Worm (Caenorhabditis elegans) whole organism, L4 larva: ENCODE measurements around the gene rps-4.

Experiments
- D1046.2 ChIP-seq: fragments of 200-800 bp; sonication (Bioruptor generic); IDR thresholded peaks from 2 replicates; pipeline ENCODE4 v1.3.6; 2022; ENCODE audit warnings: missing genetic modification characterization, missing compliant biosample characterization
- R02D3.7 ChIP-seq: fragments of 150-350 bp; sonication (generic microtip); optimal IDR thresholded peaks from 3 replicates; lab custom pipeline; 2014; ENCODE audit warnings: missing biosample characterization, missing genetic modification characterization
- Y5F2A.4 ChIP-seq: fragments of 200-800 bp; sonication (Bioruptor generic); optimal IDR thresholded peaks from 2 replicates; lab custom pipeline; 2018; ENCODE audit warnings: mild to moderate bottlenecking, missing genetic modification characterization, missing compliant biosample characterization
- aly-2 ChIP-seq: sonication (generic microtip); optimal IDR thresholded peaks from 2 replicates; lab custom pipeline; 2018; ENCODE audit warnings: missing biosample characterization, missing genetic modification characterization
- ceh-32 ChIP-seq: sonication (generic microtip); optimal IDR thresholded peaks from 2 replicates; lab custom pipeline; 2016; ENCODE audit warnings: mild to moderate bottlenecking, missing genetic modification characterization, missing compliant biosample characterization; ENCODE audit not compliant: poor library complexity
- dmd-8 ChIP-seq: fragments of 200-800 bp; sonication (Bioruptor generic); IDR thresholded peaks from 2 replicates; pipeline ENCODE4 v1.3.6; 2022; ENCODE audit warnings: missing genetic modification characterization, missing compliant biosample characterization
- dpl-1 ChIP-seq: fragments of 150-350 bp; optimal IDR thresholded peaks from 2 replicates; lab custom pipeline; 2014; ENCODE audit warnings: missing biosample characterization, missing genetic modification reagents, missing genetic modification characterization
- fkh-10 ChIP-seq: fragments of 150-350 bp; optimal IDR thresholded peaks from 2 replicates; lab custom pipeline; 2014; ENCODE audit warnings: missing biosample characterization, missing genetic modification reagents, missing genetic modification characterization
- hlh-30 ChIP-seq: sonication (generic microtip); optimal IDR thresholded peaks from 2 replicates; lab custom pipeline; 2017; ENCODE audit warnings: antibody characterized with exemption, mild to moderate bottlenecking, missing genetic modification characterization, missing compliant biosample characterization; ENCODE audit not compliant: insufficient read depth
- nhr-237 ChIP-seq: sonication (generic microtip); optimal IDR thresholded peaks from 2 replicates; lab custom pipeline; 2017; ENCODE audit warnings: missing biosample characterization, missing genetic modification characterization
- nhr-28 ChIP-seq: fragments of 150-350 bp; optimal IDR thresholded peaks from 2 replicates; lab custom pipeline; 2014; ENCODE audit warnings: missing biosample characterization, missing genetic modification characterization
- nhr-6 ChIP-seq: fragments of 150-350 bp; optimal IDR thresholded peaks from 2 replicates; lab custom pipeline; 2014; ENCODE audit warnings: missing biosample characterization, missing genetic modification characterization
- pha-4 ChIP-seq, 2 experiments: fragments of 150-350 bp in 1 of 2; fragments of 200-800 bp in 1 of 2; sonication (Bioruptor generic) in 1 of 2; IDR thresholded peaks in 1 of 2; optimal IDR thresholded peaks in 1 of 2; 2 replicates each; pipeline versions ENCODE4 v1.3.6 to Lab custom; 2014 to 2022; ENCODE audit warnings: missing genetic modification characterization in 2 of 2, missing genetic modification reagents in 2 of 2, missing biosample characterization in 1 of 2, missing compliant biosample characterization in 1 of 2
- snpc-1.2 ChIP-seq: fragments of 200-800 bp; sonication (Bioruptor generic); IDR thresholded peaks from 2 replicates; pipeline ENCODE4 v1.3.6; 2022; ENCODE audit warnings: missing genetic modification reagents, missing genetic modification characterization, missing compliant biosample characterization

DNA sequence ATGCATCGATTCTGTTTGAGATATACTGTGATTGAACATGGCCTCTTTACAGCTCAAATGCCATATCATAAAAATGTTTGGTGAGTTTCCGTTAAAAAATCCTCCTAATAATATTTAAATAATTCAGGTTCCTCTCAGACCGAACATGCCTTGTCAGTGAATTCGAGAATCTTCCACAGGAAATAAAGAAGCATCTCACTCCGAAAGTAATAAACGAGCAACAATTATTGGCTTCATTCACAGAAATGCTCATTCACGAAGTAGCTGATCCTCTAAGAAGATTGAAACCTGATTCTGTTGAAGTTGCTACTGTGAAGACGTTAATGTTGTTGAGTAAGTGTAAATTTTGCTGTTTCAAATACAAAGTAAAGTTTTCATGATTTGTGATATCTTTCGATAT is 32.3 kb downstream of the rps-4 start:
- TF ChIP-seq nhr-237 (tag; lab: Kevin White, UChicago) (no peak), nhr-28 (tag; lab: Kevin White, UChicago) (no peak), dmd-8 (GFP tag; lab: Robert Waterston, UW) (no peak), Y5F2A.4 (GFP tag; lab: Kevin White, UChicago) (no peak), dpl-1 (GFP tag; lab: Kevin White, UChicago) (no peak), pha-4 (GFP tag; IDR thresholded peaks at IDR 0.05; lab: Robert Waterston, UW) (no peak), pha-4 (tag; optimal IDR thresholded peaks at IDR 0.05; lab: Kevin White, UChicago) (no peak), R02D3.7 (tag; lab: Kevin White, UChicago) (no peak), aly-2 (tag; lab: Kevin White, UChicago) (no peak), fkh-10 (GFP tag; lab: Kevin White, UChicago) (no peak), nhr-6 (tag; lab: Kevin White, UChicago) (no peak), ceh-32 (tag; lab: Kevin White, UChicago) (no peak), hlh-30 (tag; lab: Kevin White, UChicago) (no peak), snpc-1.2 (GFP tag; lab: Robert Waterston, UW) (no peak), D1046.2 (no peak)
